Worm (Caenorhabditis elegans) whole organism, young adult: ENCODE measurements around the gene sbt-1.

Source experiments
- B0035.1 ChIP-seq: sonication (generic microtip); optimal IDR thresholded peaks from 2 replicates; lab custom pipeline; 2016; ENCODE audit warnings: missing genetic modification characterization, mild to moderate bottlenecking, missing compliant biosample characterization, missing genotype, missing genetic modification reagents
- B0261.1 ChIP-seq: sonication (generic microtip); optimal IDR thresholded peaks from 2 replicates; lab custom pipeline; 2016; ENCODE audit warnings: mild to moderate bottlenecking, missing genetic modification characterization, moderate library complexity, missing compliant biosample characterization
- D2030.7 ChIP-seq: fragments of 200-800 bp; sonication (Bioruptor generic); IDR thresholded peaks from 2 replicates; pipeline ENCODE4 v1.3.6; 2022; ENCODE audit warnings: missing genetic modification reagents, missing genetic modification characterization, missing compliant biosample characterization
- F10E7.11 ChIP-seq: sonication (generic microtip); optimal IDR thresholded peaks from 2 replicates; lab custom pipeline; 2017; ENCODE audit warnings: mild to moderate bottlenecking, missing genetic modification characterization, moderate library complexity, missing compliant biosample characterization
- F33H1.4 ChIP-seq: fragments of 200-800 bp; sonication (Bioruptor generic); IDR thresholded peaks from 2 replicates; pipeline ENCODE4 v1.3.6; 2022; ENCODE audit warnings: missing genetic modification reagents, missing genetic modification characterization, missing compliant biosample characterization
- F37B4.10 ChIP-seq: fragments of 200-800 bp; sonication (Bioruptor generic); IDR thresholded peaks from 2 replicates; pipeline ENCODE4 v1.3.6; 2022; ENCODE audit warnings: missing genetic modification characterization, missing compliant biosample characterization
- F49E8.2 ChIP-seq: sonication (generic microtip); optimal IDR thresholded peaks from 3 replicates; lab custom pipeline; 2017; ENCODE audit warnings: missing genetic modification characterization, mild to moderate bottlenecking, missing compliant biosample characterization, antibody characterized with exemption, moderate library complexity; ENCODE audit not compliant: insufficient read depth
- F55B11.4 ChIP-seq: sonication (generic microtip); optimal IDR thresholded peaks from 2 replicates; lab custom pipeline; 2016; ENCODE audit warnings: missing compliant biosample characterization, missing genetic modification characterization, borderline replicate concordance; ENCODE audit not compliant: insufficient read depth
- F57A8.1 ChIP-seq: fragments of 200-800 bp; sonication (Bioruptor generic); optimal IDR thresholded peaks from 2 replicates; lab custom pipeline; 2018; ENCODE audit warnings: mild to moderate bottlenecking, missing genetic modification characterization, moderate library complexity, missing compliant biosample characterization
- K11D2.4 ChIP-seq: fragments of 200-800 bp; sonication (Bioruptor generic); IDR thresholded peaks from 2 replicates; pipeline ENCODE4 v1.3.6; 2022; ENCODE audit warnings: missing genetic modification reagents, missing genetic modification characterization, missing compliant biosample characterization
- K12H6.12 ChIP-seq: fragments of 200-800 bp; sonication (Bioruptor generic); optimal IDR thresholded peaks from 2 replicates; lab custom pipeline; 2018; ENCODE audit warnings: mild to moderate bottlenecking, missing genetic modification characterization, missing compliant biosample characterization
- Y56A3A.18 ChIP-seq: fragments of 200-800 bp; sonication (Bioruptor generic); IDR thresholded peaks from 2 replicates; pipeline ENCODE4 v1.3.6; 2022; ENCODE audit warnings: missing genetic modification reagents, missing genetic modification characterization, missing compliant biosample characterization
- aptf-3 ChIP-seq: fragments of 200-800 bp; sonication (Bioruptor generic); IDR thresholded peaks from 2 replicates; pipeline ENCODE4 v1.3.6; 2022; ENCODE audit warnings: missing genetic modification characterization, missing compliant biosample characterization
- attf-3 ChIP-seq: fragments of 200-800 bp; sonication (Bioruptor generic); conservative IDR thresholded peaks from 2 replicates; pipeline ENCODE4 v1.3.6; 2022; ENCODE audit warnings: missing genetic modification reagents, missing genetic modification characterization, missing compliant biosample characterization
- cebp-1 ChIP-seq, 2 experiments: fragments of 200-800 bp in 1 of 2; sonication (Bioruptor generic) in 1 of 2; sonication (generic microtip) in 1 of 2; IDR thresholded peaks in 1 of 2; optimal IDR thresholded peaks in 1 of 2; 2 replicates each; pipeline versions ENCODE4 v1.3.6 to Lab custom; 2017 to 2022; ENCODE audit warnings: missing compliant biosample characterization in 2 of 2, missing genetic modification characterization in 2 of 2, mild to moderate bottlenecking in 1 of 2, missing genetic modification reagents in 1 of 2, moderate library complexity in 1 of 2
- ceh-100 ChIP-seq: fragments of 200-800 bp; sonication (Bioruptor generic); IDR thresholded peaks from 2 replicates; pipeline ENCODE4 v1.3.6; 2022; ENCODE audit warnings: missing genetic modification reagents, missing genetic modification characterization, missing compliant biosample characterization
- ceh-27 ChIP-seq: fragments of 200-800 bp; sonication (Bioruptor generic); optimal IDR thresholded peaks from 2 replicates; lab custom pipeline; 2018; ENCODE audit warnings: mild to moderate bottlenecking, missing genetic modification characterization, moderate library complexity, missing compliant biosample characterization
- ceh-91 ChIP-seq: fragments of 200-800 bp; sonication (Bioruptor generic); IDR thresholded peaks from 2 replicates; pipeline ENCODE4 v1.3.6; 2022; ENCODE audit warnings: missing genetic modification reagents, missing genetic modification characterization, missing compliant biosample characterization
- dox-1 ChIP-seq: fragments of 200-800 bp; sonication (Bioruptor generic); IDR thresholded peaks from 2 replicates; pipeline ENCODE4 v1.3.6; 2022; ENCODE audit warnings: missing genetic modification reagents, missing genetic modification characterization, missing compliant biosample characterization
- egrh-3 ChIP-seq: fragments of 200-800 bp; sonication (Bioruptor generic); IDR thresholded peaks from 2 replicates; pipeline ENCODE4 v1.3.6; 2022; ENCODE audit warnings: missing genetic modification reagents, missing genetic modification characterization, missing compliant biosample characterization
- ekl-4 ChIP-seq: fragments of 200-800 bp; sonication (Bioruptor generic); IDR thresholded peaks from 2 replicates; pipeline ENCODE4 v1.3.6; 2022; ENCODE audit warnings: missing genetic modification reagents, missing genetic modification characterization, missing compliant biosample characterization
- hsf-1 ChIP-seq: fragments of 200-800 bp; sonication (Bioruptor generic); IDR thresholded peaks from 2 replicates; pipeline ENCODE4 v1.3.6; 2022; ENCODE audit warnings: missing genetic modification reagents, missing genetic modification characterization, missing compliant biosample characterization
- let-526 ChIP-seq: fragments of 200-800 bp; sonication (Bioruptor generic); IDR thresholded peaks from 2 replicates; pipeline ENCODE4 v1.3.6; 2022; ENCODE audit warnings: missing genetic modification reagents, missing genetic modification characterization, missing compliant biosample characterization
- lir-1 ChIP-seq: fragments of 200-800 bp; sonication (Bioruptor generic); conservative IDR thresholded peaks from 2 replicates; pipeline ENCODE4 v1.3.6; 2022; ENCODE audit warnings: missing genetic modification reagents, missing genetic modification characterization, missing compliant biosample characterization
- lsy-27 ChIP-seq: sonication (generic microtip); optimal IDR thresholded peaks from 2 replicates; lab custom pipeline; 2017; ENCODE audit warnings: missing genetic modification characterization, mild to moderate bottlenecking, missing compliant biosample characterization, antibody characterized with exemption, missing genotype, borderline replicate concordance; ENCODE audit not compliant: insufficient read depth
- madf-10 ChIP-seq: sonication (generic microtip); optimal IDR thresholded peaks from 2 replicates; lab custom pipeline; 2016; ENCODE audit warnings: mild to moderate bottlenecking, missing genetic modification characterization, missing compliant biosample characterization
- mcd-1 ChIP-seq: fragments of 200-800 bp; sonication (Bioruptor generic); IDR thresholded peaks from 2 replicates; pipeline ENCODE4 v1.3.6; 2022; ENCODE audit warnings: missing genetic modification reagents, missing genetic modification characterization, missing compliant biosample characterization
- mel-28 ChIP-seq: sonication (generic microtip); optimal IDR thresholded peaks from 2 replicates; lab custom pipeline; 2016; ENCODE audit warnings: borderline replicate concordance, mild to moderate bottlenecking, missing genetic modification characterization, missing compliant biosample characterization
- mes-4 ChIP-seq: sonication (generic microtip); optimal IDR thresholded peaks from 2 replicates; lab custom pipeline; 2016; ENCODE audit warnings: missing genotype, missing genetic modification characterization, missing compliant biosample characterization
- mxl-1 ChIP-seq: sonication (generic microtip); optimal IDR thresholded peaks from 2 replicates; lab custom pipeline; 2016; ENCODE audit warnings: missing genetic modification characterization, missing compliant biosample characterization
- nhr-80 ChIP-seq: sonication (generic microtip); optimal IDR thresholded peaks from 2 replicates; lab custom pipeline; 2016; ENCODE audit warnings: missing genetic modification characterization, missing compliant biosample characterization
- pbrm-1 ChIP-seq: fragments of 200-800 bp; sonication (Bioruptor generic); IDR thresholded peaks from 2 replicates; pipeline ENCODE4 v1.3.6; 2022; ENCODE audit warnings: missing genetic modification reagents, missing genetic modification characterization, missing compliant biosample characterization
- repo-1 ChIP-seq: sonication (generic microtip); optimal IDR thresholded peaks from 2 replicates; lab custom pipeline; 2017; ENCODE audit warnings: mild to moderate bottlenecking, missing genetic modification characterization, missing compliant biosample characterization
- rpc-1 ChIP-seq, 2 experiments: fragments of 150-350 bp in 1 of 2; sonication (generic microtip) in 1 of 2; optimal IDR thresholded peaks; 2 replicates each; lab custom pipeline; 2014 to 2018; ENCODE audit warnings: missing biosample characterization in 1 of 2, missing genetic modification characterization in 1 of 2, missing genetic modification reagents in 1 of 2, missing genotype in 1 of 2
- snpc-4 ChIP-seq, 5 experiments: fragments of 150-350 bp in 1 of 5; sonication (generic microtip) in 4 of 5; optimal IDR thresholded peaks; 2 replicates each; lab custom pipeline; 2014 to 2018; ENCODE audit warnings: missing genetic modification characterization in 5 of 5, missing biosample characterization in 3 of 5, antibody characterized with exemption in 2 of 5, mild to moderate bottlenecking in 2 of 5, missing compliant biosample characterization in 2 of 5, missing genotype in 2 of 5, moderate library complexity in 2 of 5, missing genetic modification reagents in 1 of 5
- tbp1 ChIP-seq: fragments of 200-800 bp; sonication (Bioruptor generic); optimal IDR thresholded peaks from 2 replicates; lab custom pipeline; 2018; ENCODE audit warnings: mild to moderate bottlenecking, missing genetic modification characterization, missing compliant biosample characterization
- tbx-9 ChIP-seq: sonication (generic microtip); optimal IDR thresholded peaks from 2 replicates; lab custom pipeline; 2016; ENCODE audit warnings: borderline replicate concordance, missing genetic modification characterization, inconsistent platforms, missing compliant biosample characterization
- unc-62 ChIP-seq: fragments of 150-350 bp; optimal IDR thresholded peaks from 2 replicates; lab custom pipeline; 2014; ENCODE audit warnings: missing biosample characterization, missing genetic modification reagents, missing genetic modification characterization
- zfh-2 ChIP-seq: fragments of 200-800 bp; sonication (Bioruptor generic); conservative IDR thresholded peaks from 2 replicates; pipeline ENCODE4 v1.3.6; 2022; ENCODE audit warnings: missing genetic modification reagents, missing genetic modification characterization, missing compliant biosample characterization
- ztf-25 ChIP-seq: fragments of 200-800 bp; sonication (Bioruptor generic); IDR thresholded peaks from 2 replicates; pipeline ENCODE4 v1.3.6; 2022; ENCODE audit warnings: missing genetic modification reagents, missing genetic modification characterization, missing compliant biosample characterization

Gene sbt-1

ce11 chrV:20802906-20803305 lies 25.8 kb downstream of the sbt-1 start, which contains the start of gene Y44A6D.5:
TSS of gene Y44A6D.5 (minus strand) at chrV:20803006.
- no peak for TF ChIP-seq egrh-3
- no peak for TF ChIP-seq mxl-1
- no peak for TF ChIP-seq F49E8.2 (tag; lab: Kevin White, UChicago)
- TF ChIP-seq tbx-9 (tag; lab: Kevin White, UChicago): no peak
- no peak for TF ChIP-seq B0035.1 (tag; lab: Kevin White, UChicago)
- TF ChIP-seq snpc-4 (GFP tag; optimal IDR thresholded peaks at IDR 0.05; lab: Kevin White, UChicago): no peak
- no peak for TF ChIP-seq snpc-4 (tag; optimal IDR thresholded peaks at IDR 0.05; lab: Kevin White, UChicago)
- no peak for TF ChIP-seq K11D2.4
- TF ChIP-seq ceh-91: no peak
- no peak for TF ChIP-seq pbrm-1 (GFP tag; lab: Robert Waterston, UW)

- no peak for TF ChIP-seq rpc-1 (optimal IDR thresholded peaks at IDR 0.05; lab: Kevin White, UChicago)
- TF ChIP-seq rpc-1 (tag; optimal IDR thresholded peaks at IDR 0.05; lab: Kevin White, UChicago): no peak
- TF ChIP-seq F55B11.4 (tag; lab: Kevin White, UChicago): no peak
- no peak for TF ChIP-seq aptf-3 (GFP tag; lab: Robert Waterston, UW)
- TF ChIP-seq attf-3 (GFP tag; lab: Robert Waterston, UW): no peak
- TF ChIP-seq ceh-91: no peak
- no peak for TF ChIP-seq ekl-4
- TF ChIP-seq D2030.7 (GFP tag; lab: Robert Waterston, UW): no peak
- no peak for TF ChIP-seq F33H1.4
- no peak for TF ChIP-seq let-526 (GFP tag; lab: Robert Waterston, UW)
- TF ChIP-seq mxl-1: no peak
- no peak for TF ChIP-seq mel-28 (tag; lab: Kevin White, UChicago)
- no peak for TF ChIP-seq ztf-25
- TF ChIP-seq ceh-27 (GFP tag; lab: Kevin White, UChicago): no peak
- no peak for TF ChIP-seq repo-1 (tag; lab: Kevin White, UChicago)
- TF ChIP-seq ceh-100 (GFP tag; lab: Robert Waterston, UW): no peak
Measured at ce11 chrV:20797918-20798317, 30.8 kb downstream of the sbt-1 start, which contains the start of gene sdf-9. TSS of gene sdf-9 (plus strand) at chrV:20798218.

DNA sequence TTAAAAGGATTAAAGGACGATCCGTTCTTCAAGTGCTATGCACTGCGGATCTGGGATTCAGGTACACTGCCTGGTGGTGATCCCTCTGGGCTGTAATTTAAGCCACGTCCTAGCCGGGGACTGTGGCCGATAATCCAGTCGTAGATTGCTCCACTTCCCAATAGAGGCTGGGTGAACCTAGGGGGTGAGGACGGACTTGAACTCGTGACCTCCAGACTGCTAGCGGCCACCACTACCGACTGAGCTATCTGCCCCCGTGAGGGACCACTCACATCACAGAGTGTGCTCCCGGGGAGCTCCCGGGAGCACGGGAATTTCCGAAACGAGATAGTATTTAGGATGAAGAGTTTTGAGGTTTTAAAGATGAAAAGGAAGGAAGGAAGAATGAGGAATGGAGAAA lies 33.3 kb downstream of the sbt-1 start:
- TF ChIP-seq dox-1 (GFP tag; lab: Robert Waterston, UW) (0 out of 2 replicates have a peak, but pooled peaks have one; percentile 15), zfh-2 (GFP tag; lab: Robert Waterston, UW) (0 out of 2 replicates have a peak, but pooled peaks have one; percentile 13)

DNA sequence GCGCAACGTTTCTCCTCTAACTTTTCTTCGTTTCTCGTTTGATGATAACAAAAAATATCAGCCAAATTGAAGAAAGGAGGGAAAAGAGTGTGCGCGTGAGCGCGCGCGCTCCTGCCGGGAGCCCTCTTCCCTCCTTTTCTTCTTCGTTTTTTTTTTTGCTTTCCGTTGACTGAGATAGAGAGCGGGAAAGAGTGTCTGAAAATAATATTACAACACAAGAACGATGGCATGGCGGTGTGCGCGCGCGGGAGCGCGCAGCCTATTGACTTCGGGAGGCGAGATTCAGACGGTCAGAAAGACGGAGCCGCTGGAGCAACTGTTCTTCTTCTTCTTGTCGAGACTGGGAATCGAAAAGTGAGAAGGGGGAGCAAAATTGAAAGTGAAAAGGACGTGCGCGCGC lies 34.9 kb downstream of the sbt-1 start:
- TF ChIP-seq K11D2.4 (peak; percentile 22; the same call in 1 of the 2 replicates), attf-3 (GFP tag; lab: Robert Waterston, UW) (no peak), F37B4.10 (no peak), nhr-80 (tag; lab: Kevin White, UChicago) (peak; percentile 80), tbp1 (GFP tag; lab: Kevin White, UChicago) (no peak), mcd-1 (GFP tag; lab: Robert Waterston, UW) (peak; percentile 24; the same call in 1 of the 2 replicates), Y56A3A.18 (GFP tag; lab: Robert Waterston, UW) (no peak), madf-10 (tag; lab: Kevin White, UChicago) (peak; percentile 11), egrh-3 (peak; percentile 41; the same call in 1 of the 2 replicates), ceh-27 (GFP tag; lab: Kevin White, UChicago) (no peak), cebp-1 (GFP tag; IDR thresholded peaks at IDR 0.05; lab: Robert Waterston, UW) (no peak), cebp-1 (tag; optimal IDR thresholded peaks at IDR 0.05; lab: Kevin White, UChicago) (peak; percentile 50), mel-28 (tag; lab: Kevin White, UChicago) (no peak), lsy-27 (no peak), K12H6.12 (tag; lab: Kevin White, UChicago) (peak; percentile 74), mes-4 (tag; lab: Kevin White, UChicago) (no peak), hsf-1 (GFP tag; lab: Robert Waterston, UW) (no peak), zfh-2 (GFP tag; lab: Robert Waterston, UW) (peak; percentile 97), snpc-4 (GFP tag; optimal IDR thresholded peaks at IDR 0.05; lab: Kevin White, UChicago) (no peak), snpc-4 (tag; optimal IDR thresholded peaks at IDR 0.05; lab: Kevin White, UChicago) (peak in 1 of 4 experiments; percentile 11), F57A8.1 (GFP tag; lab: Kevin White, UChicago) (no peak), B0261.1 (tag; lab: Kevin White, UChicago) (no peak), F10E7.11 (tag; lab: Kevin White, UChicago) (no peak), unc-62 (GFP tag; lab: Kevin White, UChicago) (no peak), lir-1 (GFP tag; lab: Robert Waterston, UW) (no peak), dox-1 (GFP tag; lab: Robert Waterston, UW) (peak; percentile 56), aptf-3 (GFP tag; lab: Robert Waterston, UW) (0 out of 2 replicates have a peak, but pooled peaks have one; percentile 67)
